Worm (Caenorhabditis elegans) whole organism, late embryonic: Measurements from ENCODE around the gene ZK616.61.

Source experiments
- C08G9.2 ChIP-seq: sonication (generic microtip); optimal IDR thresholded peaks from 2 replicates; lab custom pipeline; 2016; ENCODE audit warnings: mild to moderate bottlenecking, missing genetic modification characterization, moderate library complexity, missing compliant biosample characterization
- F13H6.1 ChIP-seq: sonication (generic microtip); optimal IDR thresholded peaks from 2 replicates; lab custom pipeline; 2016; ENCODE audit warnings: missing genetic modification characterization, missing compliant biosample characterization
- ama-1 ChIP-seq: fragments of 150-350 bp; optimal IDR thresholded peaks from 2 replicates; lab custom pipeline; 2014
- ceh-14 ChIP-seq: sonication (generic microtip); optimal IDR thresholded peaks from 2 replicates; lab custom pipeline; 2016; ENCODE audit warnings: missing genotype, missing genetic modification characterization, missing compliant biosample characterization
- ceh-19 ChIP-seq: fragments of 200-800 bp; sonication (Bioruptor generic); optimal IDR thresholded peaks from 2 replicates; lab custom pipeline; 2018; ENCODE audit warnings: mild to moderate bottlenecking, missing genetic modification characterization, missing compliant biosample characterization
- ceh-2 ChIP-seq: sonication (generic microtip); optimal IDR thresholded peaks from 2 replicates; lab custom pipeline; 2016; ENCODE audit warnings: missing genotype, missing genetic modification characterization, missing compliant biosample characterization
- ceh-31 ChIP-seq: sonication (generic microtip); optimal IDR thresholded peaks from 2 replicates; lab custom pipeline; 2016; ENCODE audit warnings: missing genetic modification characterization, missing compliant biosample characterization
- ceh-34 ChIP-seq: sonication (generic microtip); optimal IDR thresholded peaks from 2 replicates; lab custom pipeline; 2016; ENCODE audit warnings: mild to moderate bottlenecking, missing genetic modification characterization, missing compliant biosample characterization
- ceh-6 ChIP-seq: fragments of 200-800 bp; sonication (Bioruptor generic); optimal IDR thresholded peaks from 2 replicates; lab custom pipeline; 2018; ENCODE audit warnings: mild to moderate bottlenecking, missing genetic modification characterization, missing compliant biosample characterization
- ceh-9 ChIP-seq: sonication (generic microtip); optimal IDR thresholded peaks from 2 replicates; lab custom pipeline; 2016; ENCODE audit warnings: mild to moderate bottlenecking, missing genetic modification characterization, inconsistent platforms, missing compliant biosample characterization
- che-1 ChIP-seq: sonication (generic microtip); optimal IDR thresholded peaks from 2 replicates; lab custom pipeline; 2016; ENCODE audit warnings: mild to moderate bottlenecking, missing genetic modification characterization, missing compliant biosample characterization
- dmd-4 ChIP-seq: sonication (generic microtip); optimal IDR thresholded peaks from 2 replicates; lab custom pipeline; 2016; ENCODE audit warnings: borderline replicate concordance, missing genetic modification characterization, missing compliant biosample characterization
- dve-1 ChIP-seq: sonication (generic microtip); optimal IDR thresholded peaks from 2 replicates; lab custom pipeline; 2017; ENCODE audit warnings: antibody characterized with exemption, mild to moderate bottlenecking, missing genetic modification characterization, missing compliant biosample characterization
- elt-2 ChIP-seq: sonication (generic microtip); optimal IDR thresholded peaks from 2 replicates; lab custom pipeline; 2016; ENCODE audit warnings: missing genetic modification reagents, missing genetic modification characterization, missing compliant biosample characterization
- elt-4 ChIP-seq: sonication (generic microtip); optimal IDR thresholded peaks from 2 replicates; lab custom pipeline; 2016; ENCODE audit warnings: missing genetic modification characterization, missing compliant biosample characterization
- ets-4 ChIP-seq: sonication (generic microtip); optimal IDR thresholded peaks from 2 replicates; lab custom pipeline; 2016; ENCODE audit warnings: missing genetic modification characterization, missing compliant biosample characterization
- eyg-1 ChIP-seq: sonication (generic microtip); optimal IDR thresholded peaks from 2 replicates; lab custom pipeline; 2016; ENCODE audit warnings: missing genotype, missing genetic modification characterization, missing compliant biosample characterization
- fax-1 ChIP-seq: sonication (generic microtip); optimal IDR thresholded peaks from 2 replicates; lab custom pipeline; 2016; ENCODE audit warnings: missing genotype, missing genetic modification characterization, missing compliant biosample characterization
- fkh-10 ChIP-seq: fragments of 150-350 bp; optimal IDR thresholded peaks from 2 replicates; lab custom pipeline; 2014; ENCODE audit warnings: missing biosample characterization, missing genetic modification reagents, missing genetic modification characterization
- hlh-13 ChIP-seq: fragments of 200-800 bp; sonication (Bioruptor generic); optimal IDR thresholded peaks from 2 replicates; lab custom pipeline; 2018; ENCODE audit warnings: mild to moderate bottlenecking, missing genetic modification characterization, missing compliant biosample characterization
- hlh-30 ChIP-seq: sonication (generic microtip); optimal IDR thresholded peaks from 2 replicates; lab custom pipeline; 2017; ENCODE audit warnings: antibody characterized with exemption, missing genetic modification characterization, missing compliant biosample characterization; ENCODE audit not compliant: insufficient read depth
- hlh-6 ChIP-seq: sonication (generic microtip); optimal IDR thresholded peaks from 2 replicates; lab custom pipeline; 2016; ENCODE audit warnings: missing genotype, missing genetic modification characterization, missing compliant biosample characterization
- hlh-8 ChIP-seq: sonication (generic microtip); optimal IDR thresholded peaks from 2 replicates; lab custom pipeline; 2016; ENCODE audit warnings: missing genotype, missing genetic modification characterization, missing compliant biosample characterization
- lim-6 ChIP-seq: sonication (generic microtip); optimal IDR thresholded peaks from 2 replicates; lab custom pipeline; 2016; ENCODE audit warnings: missing genetic modification characterization, missing compliant biosample characterization
- madf-2 ChIP-seq: sonication (generic microtip); optimal IDR thresholded peaks from 2 replicates; lab custom pipeline; 2017; ENCODE audit warnings: missing genetic modification characterization, missing compliant biosample characterization
- mec-3 ChIP-seq: sonication (generic microtip); optimal IDR thresholded peaks from 2 replicates; lab custom pipeline; 2016; ENCODE audit warnings: borderline replicate concordance, missing genetic modification characterization, missing compliant biosample characterization
- nfya-1 ChIP-seq: sonication (generic microtip); optimal IDR thresholded peaks from 2 replicates; lab custom pipeline; 2017; ENCODE audit warnings: missing genetic modification characterization, mild to moderate bottlenecking, missing compliant biosample characterization, antibody characterized with exemption, moderate library complexity
- nhr-11 ChIP-seq: fragments of 150-350 bp; optimal IDR thresholded peaks from 2 replicates; lab custom pipeline; 2014; ENCODE audit warnings: missing biosample characterization, missing genetic modification characterization
- odd-2 ChIP-seq: sonication (generic microtip); optimal IDR thresholded peaks from 2 replicates; lab custom pipeline; 2017; ENCODE audit warnings: antibody characterized with exemption, mild to moderate bottlenecking, missing genetic modification characterization, missing compliant biosample characterization
- pat-9 ChIP-seq: fragments of 200-800 bp; sonication (Bioruptor generic); optimal IDR thresholded peaks from 2 replicates; lab custom pipeline; 2018; ENCODE audit warnings: mild to moderate bottlenecking, missing genetic modification characterization, moderate library complexity, missing compliant biosample characterization
- pax-1 ChIP-seq: fragments of 150-350 bp; optimal IDR thresholded peaks from 2 replicates; lab custom pipeline; 2014; ENCODE audit warnings: missing biosample characterization, missing genetic modification characterization
- ref-2 ChIP-seq: sonication (generic microtip); optimal IDR thresholded peaks from 2 replicates; lab custom pipeline; 2016; ENCODE audit warnings: missing genetic modification characterization, missing compliant biosample characterization
- rnt-1 ChIP-seq: sonication (generic microtip); optimal IDR thresholded peaks from 2 replicates; lab custom pipeline; 2016; ENCODE audit warnings: missing genetic modification characterization, missing compliant biosample characterization
- sdc-2 ChIP-seq: sonication (generic microtip); optimal IDR thresholded peaks from 2 replicates; lab custom pipeline; 2016; ENCODE audit warnings: missing genotype, missing genetic modification characterization, missing compliant biosample characterization
- sox-2 ChIP-seq: fragments of 200-800 bp; sonication (Bioruptor generic); IDR thresholded peaks from 2 replicates; pipeline ENCODE4 v1.3.6; 2022; ENCODE audit warnings: missing genetic modification reagents, missing genetic modification characterization, missing compliant biosample characterization
- sox-4 ChIP-seq: sonication (generic microtip); optimal IDR thresholded peaks from 2 replicates; lab custom pipeline; 2017; ENCODE audit warnings: mild to moderate bottlenecking, missing genetic modification characterization, inconsistent platforms, missing compliant biosample characterization
- syd-9 ChIP-seq: sonication (generic microtip); optimal IDR thresholded peaks from 2 replicates; lab custom pipeline; 2016; ENCODE audit warnings: mild to moderate bottlenecking, missing genetic modification characterization, moderate library complexity, missing compliant biosample characterization
- tbx-2 ChIP-seq: sonication (generic microtip); optimal IDR thresholded peaks from 2 replicates; lab custom pipeline; 2016; ENCODE audit warnings: missing genetic modification characterization, missing compliant biosample characterization
- tbx-7 ChIP-seq: sonication (generic microtip); optimal IDR thresholded peaks from 2 replicates; lab custom pipeline; 2016; ENCODE audit warnings: missing genotype, missing genetic modification characterization, missing compliant biosample characterization
- ttx-3 ChIP-seq: sonication (generic microtip); optimal IDR thresholded peaks from 2 replicates; lab custom pipeline; 2016; ENCODE audit warnings: missing genetic modification reagents, missing genetic modification characterization, missing compliant biosample characterization
- unc-42 ChIP-seq: sonication (generic microtip); optimal IDR thresholded peaks from 2 replicates; lab custom pipeline; 2016; ENCODE audit warnings: missing genotype, missing genetic modification characterization, missing compliant biosample characterization
- unc-55 ChIP-seq: sonication (generic microtip); optimal IDR thresholded peaks from 2 replicates; lab custom pipeline; 2017; ENCODE audit warnings: missing biosample characterization, missing genetic modification reagents, missing genetic modification characterization
- unc-86 ChIP-seq: sonication (generic microtip); optimal IDR thresholded peaks from 2 replicates; lab custom pipeline; 2016; ENCODE audit warnings: missing genetic modification characterization, missing compliant biosample characterization
- zip-5 ChIP-seq: sonication (generic microtip); optimal IDR thresholded peaks from 2 replicates; lab custom pipeline; 2016; ENCODE audit warnings: missing genetic modification characterization, missing compliant biosample characterization
- ztf-16 ChIP-seq: sonication (generic microtip); optimal IDR thresholded peaks from 2 replicates; lab custom pipeline; 2017; ENCODE audit warnings: missing genetic modification characterization, missing compliant biosample characterization

ZK616.61 gene

DNA sequence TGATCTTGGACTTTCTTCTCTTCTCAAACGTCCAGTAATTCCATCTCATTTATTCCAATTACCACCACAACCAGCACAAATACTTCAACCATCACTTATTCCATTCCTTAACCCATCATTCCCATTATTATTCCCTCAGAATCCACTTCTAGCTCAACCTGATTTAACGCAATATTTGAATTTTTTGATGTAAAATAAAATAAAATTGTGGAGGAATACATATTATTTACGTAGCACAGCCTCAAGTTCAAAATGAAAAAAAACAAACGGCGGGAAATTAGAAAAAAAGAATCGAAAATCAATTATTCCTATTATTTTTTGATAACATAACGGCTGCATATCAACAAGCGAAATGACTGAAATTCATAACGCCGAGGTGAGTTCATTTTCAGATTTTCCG, at the start of gene ZK616.61:
Gene ZK616.61 (plus strand): TSS at position 301 of the 400 bp plus-strand sequence.
- TF ChIP-seq che-1 (tag; lab: Kevin White, UChicago) (no peak), fkh-10 (GFP tag; lab: Kevin White, UChicago) (no peak), ztf-16 (tag; lab: Kevin White, UChicago) (no peak), unc-42 (tag; lab: Kevin White, UChicago) (no peak), nhr-11 (tag; lab: Kevin White, UChicago) (no peak), mec-3 (tag; lab: Kevin White, UChicago) (no peak), pat-9 (tag; lab: Kevin White, UChicago) (no peak), unc-55 (GFP tag; lab: Kevin White, UChicago) (no peak), elt-2 (no peak)

DNA sequence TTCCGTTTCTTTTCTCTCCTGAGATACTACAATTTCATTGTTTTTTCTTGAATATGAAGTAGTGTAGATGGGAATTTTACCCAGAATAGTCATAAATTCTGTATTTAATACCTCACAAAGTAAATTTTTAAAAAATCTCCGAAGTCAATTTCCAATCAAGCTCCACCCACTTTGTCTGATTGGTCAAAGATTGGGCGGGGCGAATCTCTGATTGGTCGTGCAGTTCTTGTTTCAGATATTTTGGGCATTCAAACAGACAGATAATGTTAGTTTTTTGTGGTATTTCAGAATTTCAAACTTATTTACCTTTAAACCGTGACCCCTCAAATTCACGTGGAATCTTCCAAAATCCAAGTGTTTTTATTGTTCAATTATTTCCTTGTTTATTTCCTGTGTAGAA, 44.9 kb upstream of the ZK616.61 start, which contains the start of gene F41H10.5:
Gene F41H10.5 (plus strand): TSS at position 375 of the 400 bp plus-strand sequence.
- TF ChIP-seq madf-2 (tag; lab: Kevin White, UChicago) (no peak), ceh-19 (GFP tag; lab: Kevin White, UChicago) (no peak), dve-1 (tag; lab: Kevin White, UChicago) (no peak), ztf-16 (tag; lab: Kevin White, UChicago) (no peak), ceh-14 (tag; lab: Kevin White, UChicago) (no peak), ceh-34 (tag; lab: Kevin White, UChicago) (no peak), nfya-1 (tag; lab: Kevin White, UChicago) (peak; percentile 75)

DNA sequence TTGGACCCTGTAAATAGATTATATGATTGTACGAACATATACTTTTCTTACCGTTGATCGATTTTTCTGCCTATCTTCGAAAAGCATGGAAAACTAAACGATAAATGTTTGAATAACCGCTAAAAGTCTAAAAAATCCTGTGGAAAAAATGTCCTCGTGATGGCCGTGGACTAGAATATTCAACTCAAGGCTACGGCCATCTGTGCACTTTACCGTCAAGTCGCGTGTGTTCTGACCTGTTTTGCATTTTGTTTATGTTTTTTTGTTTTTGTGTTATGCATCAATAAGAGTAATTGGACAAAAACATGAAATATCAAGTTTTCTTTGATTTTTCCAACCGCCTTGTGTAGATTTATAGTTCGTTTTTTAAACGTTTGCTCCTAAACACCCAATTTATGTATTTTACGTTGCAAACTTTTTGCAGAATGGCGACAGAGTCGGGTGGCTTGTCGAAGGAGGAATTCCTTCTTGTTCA, 41.3 kb upstream of the ZK616.61 start, which contains the start of the genes hda-6 and F41H10.4:
Gene hda-6 (minus strand): TSS at position 172 of the 475 bp plus-strand sequence.
Gene F41H10.4 (plus strand): TSS at position 425 of the 475 bp plus-strand sequence.
- peak; percentile 49 for TF ChIP-seq rnt-1 (tag; lab: Kevin White, UChicago)
- TF ChIP-seq ama-1 (lab: Kevin White, UChicago): no peak
- TF ChIP-seq hlh-30 (tag; lab: Kevin White, UChicago): peak; percentile 82
- peak; percentile 23 for TF ChIP-seq zip-5 (tag; lab: Kevin White, UChicago)
- peak; percentile 24 for TF ChIP-seq ref-2
- peak; percentile 90 for TF ChIP-seq ceh-31 (tag; lab: Kevin White, UChicago)
- TF ChIP-seq C08G9.2 (tag; lab: Kevin White, UChicago): peak; percentile 88
- TF ChIP-seq sox-2 (GFP tag; lab: Robert Waterston, UW): no peak
- peak; percentile 73 for TF ChIP-seq tbx-2 (tag; lab: Kevin White, UChicago)
- TF ChIP-seq ceh-34 (tag; lab: Kevin White, UChicago): no peak
- peak; percentile 33 for TF ChIP-seq nfya-1 (tag; lab: Kevin White, UChicago)
- TF ChIP-seq elt-2: peak; percentile 37
- no peak for TF ChIP-seq lim-6 (tag; lab: Kevin White, UChicago)
- peak; percentile 54 for TF ChIP-seq tbx-7
- peak; percentile 51 for TF ChIP-seq ets-4 (tag; lab: Kevin White, UChicago)
- no peak for TF ChIP-seq eyg-1 (tag; lab: Kevin White, UChicago)
- peak; percentile 69 for TF ChIP-seq ceh-2 (tag; lab: Kevin White, UChicago)
- peak; percentile 36 for TF ChIP-seq hlh-8
- TF ChIP-seq sdc-2: no peak
- peak; percentile 65 for TF ChIP-seq pax-1 (tag; lab: Kevin White, UChicago)
- TF ChIP-seq, all 69 proteins: peak for 14

DNA sequence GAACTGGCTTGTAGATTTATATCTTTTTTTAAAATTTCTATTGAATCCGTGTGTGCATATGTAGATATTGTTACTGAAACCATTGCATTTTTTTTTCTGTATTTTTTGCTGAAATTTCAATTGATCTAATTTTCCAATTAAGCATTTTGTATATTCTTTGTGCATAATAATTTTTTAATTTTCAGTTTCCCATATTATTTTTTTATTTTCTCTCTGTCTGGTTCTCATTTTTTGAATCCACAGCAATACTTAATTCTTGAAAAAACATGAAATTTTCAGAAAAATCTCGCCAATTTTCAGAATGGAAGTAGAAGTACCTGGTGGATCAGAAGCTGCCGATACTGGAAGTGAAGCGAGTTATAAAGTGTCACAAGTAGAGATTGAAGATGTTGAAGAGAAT, 38.9 kb upstream of the ZK616.61 start, which contains the start of gene sand-1:
Gene sand-1 (plus strand): TSS at position 301 of the 400 bp plus-strand sequence.
- no peak for TF ChIP-seq sox-2 (GFP tag; lab: Robert Waterston, UW)
- no peak for TF ChIP-seq odd-2
- no peak for TF ChIP-seq ceh-6 (GFP tag; lab: Kevin White, UChicago)
- TF ChIP-seq syd-9: no peak
- no peak for TF ChIP-seq ttx-3 (tag; lab: Kevin White, UChicago)
- TF ChIP-seq ref-2: no peak
- no peak for TF ChIP-seq elt-4 (tag; lab: Kevin White, UChicago)
- no peak for TF ChIP-seq hlh-13 (GFP tag; lab: Kevin White, UChicago)
- no peak for TF ChIP-seq unc-86
- TF ChIP-seq sox-4: no peak
- TF ChIP-seq fax-1: no peak
- no peak for TF ChIP-seq ceh-9 (tag; lab: Kevin White, UChicago)
- no peak for TF ChIP-seq eyg-1 (tag; lab: Kevin White, UChicago)
- TF ChIP-seq F13H6.1 (tag; lab: Kevin White, UChicago): no peak
- TF ChIP-seq nfya-1 (tag; lab: Kevin White, UChicago): no peak
- no peak for TF ChIP-seq ets-4 (tag; lab: Kevin White, UChicago)
- no peak for TF ChIP-seq fkh-10 (GFP tag; lab: Kevin White, UChicago)
- TF ChIP-seq hlh-6 (tag; lab: Kevin White, UChicago): no peak
- TF ChIP-seq dmd-4 (tag; lab: Kevin White, UChicago): no peak
